Fruit fly (Drosophila melanogaster) whole organism: ENCODE results near the gene CG31106.

Experiments
- CG8478 ChIP-seq: fragments of >200 bp; optimal IDR thresholded peaks from 2 replicates; lab custom pipeline; 2018; ENCODE audit warnings: inconsistent platforms
- Dll ChIP-seq: fragments of >200 bp; optimal IDR thresholded peaks from 2 replicates; lab custom pipeline; 2017
- EcR ChIP-seq, 2 experiments: fragments of >200 bp; optimal IDR thresholded peaks; 2 replicates each; lab custom pipeline; 2017; ENCODE audit warnings: missing biosample characterization in 2 of 2, missing genetic modification characterization in 2 of 2, missing genetic modification reagents in 2 of 2
- pan ChIP-seq: fragments of >200 bp; optimal IDR thresholded peaks from 2 replicates; lab custom pipeline; 2017
- psq ChIP-seq: fragments of >200 bp; optimal IDR thresholded peaks from 2 replicates; lab custom pipeline; 2017
- usp ChIP-seq: fragments of >200 bp; optimal IDR thresholded peaks from 2 replicates; lab custom pipeline; 2017; ENCODE audit warnings: missing biosample characterization, missing genetic modification characterization, mixed read lengths

CG31106 gene

DNA sequence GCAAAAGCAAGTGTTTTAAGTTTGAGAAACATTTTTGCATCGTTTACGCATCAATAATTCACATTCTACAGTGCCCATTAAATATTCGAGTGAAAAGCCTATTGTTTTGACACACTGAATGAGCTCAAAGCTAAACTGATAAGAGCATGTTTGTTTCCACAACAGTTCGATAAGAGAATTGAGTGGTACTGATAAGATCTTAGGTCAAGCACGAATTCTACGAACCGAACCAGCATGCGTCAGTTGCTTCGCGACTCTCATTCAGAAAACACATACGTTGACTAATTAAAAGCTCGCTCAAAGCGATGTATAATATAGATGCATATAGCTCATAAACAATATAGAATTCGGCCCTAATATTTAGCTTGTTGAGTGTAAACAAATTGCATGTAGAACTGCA, 6.9 kb upstream of the CG31106 start:
- TF ChIP-seq psq (lab: Kevin White, UChicago) (no peak), pan (lab: Kevin White, UChicago) (no peak), CG8478 (no peak), usp (GFP tag; lab: Kevin White, UChicago) (no peak), Dll (lab: Kevin White, UChicago) (no peak), EcR (GFP tag; optimal IDR thresholded peaks at IDR 0.05; lab: Kevin White, UChicago) (no peak)

DNA sequence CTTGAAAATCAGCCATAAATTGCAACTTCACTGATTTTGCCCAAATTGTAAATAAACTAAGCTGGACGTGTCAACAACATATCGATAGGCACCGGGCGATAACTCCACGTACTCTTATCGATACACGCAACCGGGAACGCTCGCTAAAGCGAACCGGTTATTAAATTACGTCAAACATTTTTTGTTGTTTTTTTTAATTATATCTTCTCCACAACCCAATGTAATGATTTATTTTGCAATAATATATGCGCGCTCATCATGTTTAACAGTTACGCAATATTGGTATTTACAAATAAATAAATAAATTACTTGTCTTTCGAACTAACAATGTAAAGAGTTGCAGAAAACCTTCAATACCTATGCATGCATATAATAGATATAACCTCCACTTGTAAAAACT, 974 bp upstream of the CG31106 start, which contains the start of gene Saysd1:
TSS of gene Saysd1 (minus strand) at position 66 of the 400 bp plus-strand sequence.
- TF ChIP-seq Dll (lab: Kevin White, UChicago) (no peak), psq (lab: Kevin White, UChicago) (no peak), usp (GFP tag; lab: Kevin White, UChicago) (no peak), EcR (GFP tag; optimal IDR thresholded peaks at IDR 0.05; lab: Kevin White, UChicago) (no peak), CG8478 (no peak), pan (lab: Kevin White, UChicago) (no peak)

DNA sequence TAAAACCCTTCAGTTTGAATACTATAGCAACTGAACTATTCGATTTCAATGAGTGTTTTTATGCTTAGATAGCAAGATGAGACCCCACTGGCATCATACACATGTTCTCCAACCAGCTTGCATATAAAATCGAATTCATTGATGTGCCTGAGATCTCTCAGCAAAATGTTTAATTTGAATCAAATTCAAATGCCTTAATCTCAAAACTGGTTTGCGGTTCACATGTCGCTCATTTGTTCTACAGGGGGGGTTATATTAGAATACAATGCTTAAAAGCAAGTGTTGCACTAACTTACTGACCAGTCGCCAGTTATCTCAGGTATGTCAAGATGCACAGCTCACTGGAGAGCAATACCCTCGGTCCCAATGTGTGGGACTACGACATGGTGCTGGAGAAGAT, 2.9 kb downstream of the CG31106 start, which contains the start of gene CG31103:
TSS of gene CG31103 (plus strand) at position 301 of the 400 bp plus-strand sequence.
- no peak for TF ChIP-seq usp (GFP tag; lab: Kevin White, UChicago)
- TF ChIP-seq CG8478, result no peak
- TF ChIP-seq EcR (GFP tag; optimal IDR thresholded peaks at IDR 0.05; lab: Kevin White, UChicago), result no peak
- no peak for TF ChIP-seq psq (lab: Kevin White, UChicago)
- TF ChIP-seq Dll (lab: Kevin White, UChicago), result no peak
- no peak for TF ChIP-seq pan (lab: Kevin White, UChicago)

DNA sequence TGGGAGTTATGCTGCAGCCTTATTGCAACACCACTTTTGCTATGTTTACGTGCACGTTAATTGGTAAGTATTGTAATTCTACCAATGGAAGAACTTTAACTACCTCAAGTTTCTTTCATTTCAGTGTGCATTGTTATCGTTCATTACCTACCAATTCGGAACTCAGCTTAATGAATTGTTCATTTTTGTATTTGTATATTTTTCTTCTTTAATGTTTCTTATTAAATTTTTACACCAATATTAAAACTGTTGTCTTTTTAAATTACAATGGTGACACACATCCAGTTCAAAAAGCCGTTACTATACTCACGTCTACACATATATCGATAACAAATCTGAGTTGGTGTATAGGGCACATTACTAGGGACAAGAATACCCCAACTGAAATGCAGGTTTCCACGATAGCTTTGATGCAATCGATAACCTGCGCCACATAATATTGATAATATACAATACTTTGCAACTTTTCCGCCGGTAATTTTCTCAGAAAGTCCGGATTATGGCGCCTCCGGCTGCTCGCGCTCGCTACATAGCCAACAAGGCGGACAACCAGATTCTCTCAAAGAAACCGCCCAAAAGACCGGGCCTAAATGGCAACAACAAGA, 5.2 kb downstream of the CG31106 start, which contains the start of gene Alg9:
TSS of gene Alg9 (plus strand) at position 387 of the 605 bp plus-strand sequence.
- no peak for TF ChIP-seq Dll (lab: Kevin White, UChicago)
- no peak for TF ChIP-seq psq (lab: Kevin White, UChicago)
- no peak for TF ChIP-seq usp (GFP tag; lab: Kevin White, UChicago)
- TF ChIP-seq CG8478, result no peak
- no peak for TF ChIP-seq EcR (GFP tag; optimal IDR thresholded peaks at IDR 0.05; lab: Kevin White, UChicago)
- no peak for TF ChIP-seq pan (lab: Kevin White, UChicago)

DNA sequence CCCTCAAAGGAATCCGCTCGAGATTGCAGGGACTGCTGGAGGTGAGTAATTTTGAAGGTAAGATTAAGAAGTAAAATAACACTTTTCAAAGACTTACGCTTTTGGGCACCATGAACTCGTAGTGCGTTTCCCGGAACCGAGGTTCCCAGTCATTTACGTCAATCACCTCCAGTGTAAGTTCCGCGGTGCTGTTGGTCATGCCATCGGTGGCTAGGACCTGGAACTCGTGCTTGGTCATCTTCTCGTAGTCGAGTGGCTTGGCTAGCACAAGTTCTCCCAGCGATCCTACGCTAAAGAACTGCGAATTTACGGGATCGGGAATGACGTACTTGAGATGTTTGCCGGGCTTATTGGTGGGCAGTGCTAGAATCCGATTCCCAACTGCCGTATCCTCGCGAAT, 9.4 kb downstream of the CG31106 start:
- TF ChIP-seq CG8478 (no peak), Dll (lab: Kevin White, UChicago) (no peak), psq (lab: Kevin White, UChicago) (no peak), usp (GFP tag; lab: Kevin White, UChicago) (no peak)

DNA sequence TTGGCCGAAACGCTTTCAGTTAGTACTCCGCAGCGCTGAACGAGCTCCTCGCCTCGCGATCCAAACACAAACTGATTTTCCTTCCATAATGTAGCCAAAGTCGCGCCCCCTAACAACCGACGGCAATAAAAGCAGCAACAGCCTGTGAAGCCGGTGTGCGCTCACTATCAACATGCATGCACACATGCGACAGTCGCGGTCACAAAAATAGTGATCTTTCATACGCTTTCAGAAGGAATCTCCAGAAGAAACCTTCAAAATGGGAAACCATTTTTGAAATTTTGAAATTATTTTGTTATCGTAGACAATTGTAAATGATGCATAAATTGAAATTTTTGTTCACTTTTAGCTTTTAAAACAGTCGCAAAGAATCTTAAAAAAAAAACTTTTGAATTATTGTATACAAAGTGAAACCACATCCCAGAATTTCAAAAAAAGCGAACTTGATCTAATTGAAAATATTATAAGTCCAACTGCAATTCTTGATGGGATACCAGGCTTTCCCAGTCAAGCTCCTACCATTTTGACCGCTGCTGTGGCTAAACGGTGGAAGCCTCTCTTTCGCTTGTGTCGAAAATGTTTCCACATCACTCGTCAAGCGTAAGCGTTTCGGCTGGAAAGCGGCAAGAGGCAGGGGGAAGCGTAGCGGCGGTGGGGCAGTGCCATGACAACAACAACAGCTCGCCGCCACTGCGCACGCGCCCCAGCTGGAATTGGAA, 16.3 kb downstream of the CG31106 start, which contains the start of gene Cad96Cb:
TSS of gene Cad96Cb (minus strand) at position 51 of the 719 bp plus-strand sequence.
- TF ChIP-seq psq (lab: Kevin White, UChicago), result no peak
- no peak for TF ChIP-seq usp (GFP tag; lab: Kevin White, UChicago)
- TF ChIP-seq pan (lab: Kevin White, UChicago), result no peak
- TF ChIP-seq CG8478, result no peak
- TF ChIP-seq EcR (GFP tag; optimal IDR thresholded peaks at IDR 0.05; lab: Kevin White, UChicago), result no peak
- TF ChIP-seq Dll (lab: Kevin White, UChicago), result no peak

DNA sequence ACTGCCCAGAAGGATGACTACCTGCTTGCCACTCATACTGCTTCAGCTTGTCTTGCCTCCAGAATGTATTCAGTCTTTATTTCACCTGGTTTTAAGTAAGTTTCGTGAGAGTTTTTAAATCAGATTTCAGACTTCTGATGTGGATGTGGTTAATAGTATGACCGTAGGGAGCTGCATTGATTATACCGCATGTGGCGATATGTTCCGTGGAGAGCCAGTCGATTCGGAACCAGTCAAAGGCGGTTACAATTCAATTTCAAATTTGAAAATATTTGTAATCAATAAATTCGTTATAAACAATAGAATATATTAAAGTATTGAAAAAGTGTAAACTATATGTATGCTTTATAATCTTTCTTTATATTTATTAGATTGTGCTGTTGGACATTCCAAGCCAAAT, 19.3 kb downstream of the CG31106 start, which contains the start of gene Sil1:
TSS of gene Sil1 (minus strand) at position 168 of the 400 bp plus-strand sequence.
- TF ChIP-seq psq (lab: Kevin White, UChicago) (no peak), Dll (lab: Kevin White, UChicago) (no peak), usp (GFP tag; lab: Kevin White, UChicago) (no peak), CG8478 (no peak), EcR (GFP tag; optimal IDR thresholded peaks at IDR 0.05; lab: Kevin White, UChicago) (no peak), pan (lab: Kevin White, UChicago) (no peak)

DNA sequence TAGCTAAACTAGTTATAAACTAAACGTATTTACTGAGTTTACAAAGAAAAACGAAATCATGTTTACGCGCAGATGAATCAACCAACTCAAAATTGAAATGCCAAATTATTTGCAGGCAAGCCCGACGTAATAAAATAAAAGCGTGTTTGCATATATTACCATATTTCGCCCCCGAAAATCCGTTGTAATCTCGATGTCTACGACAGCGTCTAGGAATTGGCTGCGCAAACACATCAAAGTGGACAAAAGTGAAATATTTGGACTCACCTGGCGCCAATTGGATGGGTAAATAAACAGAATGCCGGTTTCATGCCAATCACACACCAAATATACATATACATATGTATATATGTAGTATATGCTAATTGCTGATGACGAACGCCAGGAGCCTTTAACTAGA, 20.0 kb downstream of the CG31106 start:
- TF ChIP-seq EcR (GFP tag; optimal IDR thresholded peaks at IDR 0.05; lab: Kevin White, UChicago) (no peak), Dll (lab: Kevin White, UChicago) (no peak), CG8478 (no peak)

DNA sequence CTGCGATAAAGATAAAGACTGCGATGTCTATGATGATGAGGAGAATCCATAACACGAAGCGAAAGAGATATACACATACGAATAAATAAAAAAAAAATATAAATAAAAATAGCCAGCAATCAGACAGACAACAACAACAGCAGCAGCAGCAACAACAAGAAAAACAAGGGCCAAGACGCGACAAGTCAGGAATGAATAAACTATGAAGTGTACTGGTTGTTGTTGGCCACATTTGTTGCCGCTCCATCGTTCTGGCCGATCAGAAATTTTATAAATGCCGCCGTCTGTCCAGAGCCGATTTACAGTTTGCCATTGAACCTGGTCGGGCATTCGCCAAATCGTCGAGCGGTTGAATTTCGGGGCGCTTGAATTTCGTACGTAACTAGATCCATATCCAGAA, 21.2 kb downstream of the CG31106 start, which contains the start of gene Jhbp7:
TSS of gene Jhbp7 (plus strand) at position 301 of the 400 bp plus-strand sequence.
- no peak for TF ChIP-seq EcR (GFP tag; optimal IDR thresholded peaks at IDR 0.05; lab: Kevin White, UChicago)
- TF ChIP-seq usp (GFP tag; lab: Kevin White, UChicago), result no peak
- TF ChIP-seq pan (lab: Kevin White, UChicago), result no peak
- TF ChIP-seq psq (lab: Kevin White, UChicago), result no peak
- TF ChIP-seq CG8478, result no peak
- TF ChIP-seq Dll (lab: Kevin White, UChicago), result no peak

DNA sequence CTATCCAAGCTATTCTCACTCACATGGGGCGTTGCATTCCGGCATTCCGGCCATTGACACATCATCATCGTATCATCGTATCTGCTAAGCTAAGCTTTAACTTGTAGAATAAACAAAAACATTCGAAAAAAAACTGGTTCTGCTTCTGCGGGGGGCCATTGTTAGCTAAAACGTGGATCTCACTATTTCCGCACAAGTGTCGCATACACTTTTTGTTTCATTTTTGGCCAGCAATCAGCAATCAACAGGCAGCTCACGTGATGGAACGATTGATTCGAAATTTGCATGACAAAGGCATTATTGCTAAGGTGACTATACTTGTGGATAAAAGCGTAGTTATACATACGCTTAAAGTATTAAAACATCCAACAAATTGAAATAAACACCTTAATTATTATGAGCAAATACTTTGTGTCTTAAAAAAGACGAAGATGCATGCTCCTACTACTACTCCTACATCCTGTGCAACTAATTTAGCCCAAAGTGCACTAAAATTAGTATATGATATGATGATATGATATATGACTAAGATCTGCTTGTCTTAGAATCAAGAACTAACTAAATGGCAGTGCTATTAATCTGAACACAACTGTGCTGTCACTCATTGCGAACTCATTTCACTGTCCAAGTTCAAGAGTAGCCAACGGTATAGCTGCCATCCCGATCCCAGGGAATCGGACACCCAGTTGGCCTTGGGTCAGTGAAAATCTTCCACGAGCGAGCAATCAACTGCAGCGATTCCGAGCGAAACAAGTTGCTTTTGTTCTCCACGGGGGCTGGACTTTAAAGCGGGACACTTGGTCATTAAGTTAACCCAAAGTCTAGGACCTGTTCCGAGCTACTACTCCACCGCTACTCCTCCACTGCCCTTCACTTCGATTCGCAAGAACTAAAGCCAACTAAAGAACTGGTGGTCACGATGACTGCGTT, 22.9 kb downstream of the CG31106 start:
- TF ChIP-seq EcR (GFP tag; optimal IDR thresholded peaks at IDR 0.05; lab: Kevin White, UChicago) (no peak), pan (lab: Kevin White, UChicago) (no peak), CG8478 (no peak), psq (lab: Kevin White, UChicago) (no peak), usp (GFP tag; lab: Kevin White, UChicago) (no peak), Dll (lab: Kevin White, UChicago) (no peak)

DNA sequence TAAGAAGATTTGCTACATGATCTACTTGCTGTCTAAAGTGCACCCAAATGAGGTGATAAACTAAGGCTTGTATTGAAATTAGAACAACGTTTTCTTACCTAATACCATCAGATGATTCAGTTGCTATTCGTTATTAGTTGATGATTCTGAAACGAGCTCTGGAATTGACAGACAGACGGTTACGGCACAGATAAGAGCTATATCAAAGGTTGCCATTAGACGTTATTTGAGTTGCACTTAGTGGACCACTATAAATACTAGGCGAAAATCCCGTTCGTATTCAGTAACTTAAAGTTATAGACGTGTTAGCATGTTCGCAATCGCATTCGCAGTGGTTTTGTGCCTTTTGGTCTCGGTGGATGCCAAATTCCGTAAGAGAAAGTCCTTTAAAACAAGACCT, 23.8 kb downstream of the CG31106 start, which contains the start of gene to:
TSS of gene to (plus strand) at position 301 of the 400 bp plus-strand sequence.
- TF ChIP-seq EcR (GFP tag; optimal IDR thresholded peaks at IDR 0.05; lab: Kevin White, UChicago), result no peak
- no peak for TF ChIP-seq pan (lab: Kevin White, UChicago)
- no peak for TF ChIP-seq CG8478
- no peak for TF ChIP-seq usp (GFP tag; lab: Kevin White, UChicago)
- no peak for TF ChIP-seq Dll (lab: Kevin White, UChicago)
- no peak for TF ChIP-seq psq (lab: Kevin White, UChicago)
